Worm (Caenorhabditis elegans): Measurements from ENCODE around the gene K02D10.4.

Gene K02D10.4

ce11 chrIII:8771851-8772250 lies 8.0 kb downstream of the K02D10.4 start, which contains the start of gene K02D10.3:
Gene K02D10.3, minus strand, starts transcription at chrIII:8771951.
- no peak for TF ChIP-seq nhr-237 (tag; optimal IDR thresholded peaks at IDR 0.05)
- no peak for TF ChIP-seq nhr-11 (tag; optimal IDR thresholded peaks at IDR 0.05)
- TF ChIP-seq sma-3 (GFP tag; optimal IDR thresholded peaks at IDR 0.05): no peak
- TF ChIP-seq lin-39 (tag; optimal IDR thresholded peaks at IDR 0.05): no peak
- TF ChIP-seq unc-55 (GFP tag; optimal IDR thresholded peaks at IDR 0.05): no peak
- TF ChIP-seq nhr-129 (tag; optimal IDR thresholded peaks at IDR 0.05): no peak
- TF ChIP-seq zag-1 (tag; optimal IDR thresholded peaks at IDR 0.05): no peak
- TF ChIP-seq sem-4 (tag; optimal IDR thresholded peaks at IDR 0.05): no peak
- TF ChIP-seq ztf-1 (GFP tag; conservative IDR thresholded peaks at IDR 0.05): no peak
- TF ChIP-seq nhr-77 (tag; optimal IDR thresholded peaks at IDR 0.05): no peak
- no peak for TF ChIP-seq Y55F3AM.14 (GFP tag; optimal IDR thresholded peaks at IDR 0.05)
- no peak for TF ChIP-seq aly-2 (tag; optimal IDR thresholded peaks at IDR 0.05)
- TF ChIP-seq snpc-4 (tag; optimal IDR thresholded peaks at IDR 0.05): no peak
- no peak for TF ChIP-seq nhr-21 (tag; optimal IDR thresholded peaks at IDR 0.05)
- TF ChIP-seq fos-1 (tag; optimal IDR thresholded peaks at IDR 0.05): no peak
- TF ChIP-seq egl-27 (tag; optimal IDR thresholded peaks at IDR 0.05): no peak
- TF ChIP-seq ceh-16 (tag; optimal IDR thresholded peaks at IDR 0.05): no peak
- TF ChIP-seq nhr-10 (tag; optimal IDR thresholded peaks at IDR 0.05): no peak
- no peak for TF ChIP-seq gmeb-1 (tag; optimal IDR thresholded peaks at IDR 0.05)
- no peak for TF ChIP-seq elt-3 (tag; optimal IDR thresholded peaks at IDR 0.05)

ce11 chrIII:8771162-8771561 lies 8.7 kb downstream of the K02D10.4 start, which contains the start of gene K02D10.2:
Gene K02D10.2, minus strand, starts transcription at chrIII:8771262.
- TF ChIP-seq nhr-6 (tag; optimal IDR thresholded peaks at IDR 0.05) (no peak), unc-62 (GFP tag; optimal IDR thresholded peaks at IDR 0.05) (no peak)

ce11 chrIII:8770243-8770642 lies 9.6 kb downstream of the K02D10.4 start:
- TF ChIP-seq lin-39 (tag; optimal IDR thresholded peaks at IDR 0.05) (no peak), nhr-25 (tag; optimal IDR thresholded peaks at IDR 0.05) (peak; percentile 48)

- no peak for TF ChIP-seq alr-1 (tag; optimal IDR thresholded peaks at IDR 0.05)
- peak; percentile 12 for TF ChIP-seq C34F6.9 (tag; optimal IDR thresholded peaks at IDR 0.05)
- peak; percentile 2 for TF ChIP-seq ama-1 (optimal IDR thresholded peaks at IDR 0.05)
- no peak for TF ChIP-seq unc-55 (GFP tag; optimal IDR thresholded peaks at IDR 0.05)
- TF ChIP-seq F13H6.1 (tag; optimal IDR thresholded peaks at IDR 0.05): no peak
- TF ChIP-seq sma-9 (GFP tag; optimal IDR thresholded peaks at IDR 0.05): no peak
- TF ChIP-seq sma-9 (tag; optimal IDR thresholded peaks at IDR 0.05): no peak
- TF ChIP-seq snpc-4 (tag; optimal IDR thresholded peaks at IDR 0.05): no peak
- TF ChIP-seq nhr-11 (tag; optimal IDR thresholded peaks at IDR 0.05): no peak
These were observed 10.6 kb downstream of the K02D10.4 start, which contains the start of gene K02D10.1 for ce11 chrIII:8769253-8769652. Gene K02D10.1, plus strand, starts transcription at chrIII:8769536.

ce11 chrIII:8767889-8768361 lies 11.9 kb downstream of the K02D10.4 start, which contains the start of gene mtss-1:
Gene mtss-1, plus strand, starts transcription at chrIII:8768311.
- TF ChIP-seq peb-1 (tag; optimal IDR thresholded peaks at IDR 0.05) (no peak), nhr-25 (tag; optimal IDR thresholded peaks at IDR 0.05) (no peak), blmp-1 (tag; optimal IDR thresholded peaks at IDR 0.05; ENCODE audit: insufficient read depth) (peak; percentile 1), mbf-1 (tag; optimal IDR thresholded peaks at IDR 0.05) (peak; percentile 16), nhr-129 (tag; optimal IDR thresholded peaks at IDR 0.05) (peak; percentile 49), sma-9 (GFP tag; optimal IDR thresholded peaks at IDR 0.05) (peak; percentile 52), sma-9 (tag; optimal IDR thresholded peaks at IDR 0.05) (no peak), ceh-82 (tag; optimal IDR thresholded peaks at IDR 0.05) (no peak), nhr-6 (tag; optimal IDR thresholded peaks at IDR 0.05) (no peak), skn-1 (tag; optimal IDR thresholded peaks at IDR 0.05) (peak; percentile 13), nhr-11 (tag; optimal IDR thresholded peaks at IDR 0.05) (no peak), crh-2 (tag; optimal IDR thresholded peaks at IDR 0.05) (peak; percentile 38), lin-13 (GFP tag; optimal IDR thresholded peaks at IDR 0.05) (peak; percentile 48), snpc-4 (tag; optimal IDR thresholded peaks at IDR 0.05) (no peak), F13H6.1 (tag; optimal IDR thresholded peaks at IDR 0.05) (peak; percentile 69), aly-2 (tag; optimal IDR thresholded peaks at IDR 0.05) (no peak), ztf-4 (tag; optimal IDR thresholded peaks at IDR 0.05) (no peak), ZK546.5 (tag; optimal IDR thresholded peaks at IDR 0.05) (no peak), ama-1 (optimal IDR thresholded peaks at IDR 0.05) (no peak), unc-62 (GFP tag; optimal IDR thresholded peaks at IDR 0.05) (no peak), mab-5 (tag; optimal IDR thresholded peaks at IDR 0.05) (peak; percentile 44), nhr-77 (tag; optimal IDR thresholded peaks at IDR 0.05) (no peak), ztf-1 (GFP tag; conservative IDR thresholded peaks at IDR 0.05) (no peak), R02D3.7 (tag; optimal IDR thresholded peaks at IDR 0.05) (no peak), unc-39 (tag; optimal IDR thresholded peaks at IDR 0.05) (no peak), elt-3 (tag; optimal IDR thresholded peaks at IDR 0.05) (no peak), zag-1 (tag; optimal IDR thresholded peaks at IDR 0.05) (no peak), alr-1 (tag; optimal IDR thresholded peaks at IDR 0.05) (no peak), lsy-2 (tag; optimal IDR thresholded peaks at IDR 0.05) (peak; percentile 26 to 67), sem-4 (tag; optimal IDR thresholded peaks at IDR 0.05) (no peak), sma-3 (GFP tag; optimal IDR thresholded peaks at IDR 0.05) (peak; percentile 41), nhr-21 (tag; optimal IDR thresholded peaks at IDR 0.05) (no peak), nhr-237 (tag; optimal IDR thresholded peaks at IDR 0.05) (no peak), lin-11 (tag; optimal IDR thresholded peaks at IDR 0.05) (peak; percentile 45), nhr-10 (tag; optimal IDR thresholded peaks at IDR 0.05) (no peak), Y55F3AM.14 (GFP tag; optimal IDR thresholded peaks at IDR 0.05) (no peak)
